Worm (Caenorhabditis elegans): ENCODE data around the gene skn-1.

ce11 chrIV:5619643-5620042, 40.5 kb downstream of the skn-1 start, which contains the start of gene srsx-16:
- TF ChIP-seq mdl-1 (tag; optimal IDR thresholded peaks at IDR 0.05) = no peak
- no peak for TF ChIP-seq mep-1 (tag; optimal IDR thresholded peaks at IDR 0.05)
- TF ChIP-seq ama-1 (optimal IDR thresholded peaks at IDR 0.05) = no peak
- TF ChIP-seq ces-1 (GFP tag; optimal IDR thresholded peaks at IDR 0.05) = no peak
- TF ChIP-seq ceh-82 (tag; optimal IDR thresholded peaks at IDR 0.05) = no peak
- TF ChIP-seq ceh-32 (tag; optimal IDR thresholded peaks at IDR 0.05; ENCODE audit: poor library complexity) = no peak
- no peak for TF ChIP-seq aly-2 (tag; optimal IDR thresholded peaks at IDR 0.05)
- no peak for TF ChIP-seq mdt-29 (GFP tag; IDR thresholded peaks at IDR 0.05)
- TF ChIP-seq snpc-1.2 (GFP tag; IDR thresholded peaks at IDR 0.05) = no peak
- no peak for TF ChIP-seq arid-1 (GFP tag; conservative IDR thresholded peaks at IDR 0.05)
- no peak for TF ChIP-seq lin-39 (tag; optimal IDR thresholded peaks at IDR 0.05)
- TF ChIP-seq spr-1 (tag; optimal IDR thresholded peaks at IDR 0.05) = no peak
